Worm (Caenorhabditis elegans) whole organism, mixed stage, embryonic: ENCODE results near the gene K08H10.10.

ENCODE experiments used
- M03D4.4 ChIP-seq: sonication (generic microtip); optimal IDR thresholded peaks from 2 replicates; lab custom pipeline; 2017; ENCODE audit warnings: mild to moderate bottlenecking, missing genetic modification characterization, missing compliant biosample characterization
- bed-3 ChIP-seq: fragments of 200-800 bp; sonication (Bioruptor generic); optimal IDR thresholded peaks from 3 replicates; lab custom pipeline; 2018; ENCODE audit warnings: mild to moderate bottlenecking, missing genetic modification characterization, moderate library complexity, missing compliant biosample characterization
- blmp-1 ChIP-seq: fragments of 150-350 bp; optimal IDR thresholded peaks from 2 replicates; lab custom pipeline; 2014; ENCODE audit warnings: missing biosample characterization, missing genetic modification characterization
- ceh-39 ChIP-seq: fragments of 150-350 bp; optimal IDR thresholded peaks from 2 replicates; lab custom pipeline; 2014; ENCODE audit warnings: missing biosample characterization, missing genetic modification characterization
- ceh-43 ChIP-seq: fragments of 200-800 bp; sonication (Bioruptor generic); optimal IDR thresholded peaks from 2 replicates; lab custom pipeline; 2018; ENCODE audit warnings: mild to moderate bottlenecking, missing genetic modification characterization, moderate library complexity, missing compliant biosample characterization
- cnd-1 ChIP-seq: fragments of 200-800 bp; sonication (Bioruptor generic); optimal IDR thresholded peaks from 2 replicates; lab custom pipeline; 2018; ENCODE audit warnings: mild to moderate bottlenecking, missing genetic modification characterization, missing compliant biosample characterization
- drap-1 ChIP-seq: fragments of 200-800 bp; sonication (Bioruptor generic); optimal IDR thresholded peaks from 3 replicates; lab custom pipeline; 2018; ENCODE audit warnings: mild to moderate bottlenecking, missing genetic modification characterization, missing compliant biosample characterization
- elt-1 ChIP-seq: sonication (generic microtip); optimal IDR thresholded peaks from 2 replicates; lab custom pipeline; 2017; ENCODE audit warnings: missing genetic modification characterization, mild to moderate bottlenecking, missing compliant biosample characterization, antibody characterized with exemption, moderate library complexity, borderline replicate concordance; ENCODE audit not compliant: insufficient read depth
- elt-3 ChIP-seq: fragments of 150-350 bp; optimal IDR thresholded peaks from 2 replicates; lab custom pipeline; 2014; ENCODE audit warnings: missing biosample characterization, missing genetic modification characterization
- flh-1 ChIP-seq: fragments of 200-800 bp; sonication (Bioruptor generic); optimal IDR thresholded peaks from 2 replicates; lab custom pipeline; 2018; ENCODE audit warnings: mild to moderate bottlenecking, missing genetic modification characterization, moderate library complexity, missing compliant biosample characterization
- ham-2 ChIP-seq: fragments of 200-800 bp; sonication (Bioruptor generic); optimal IDR thresholded peaks from 2 replicates; lab custom pipeline; 2018; ENCODE audit warnings: mild to moderate bottlenecking, missing genetic modification characterization, missing compliant biosample characterization
- hlh-1 ChIP-seq: fragments of 150-350 bp; optimal IDR thresholded peaks from 2 replicates; lab custom pipeline; 2014; ENCODE audit warnings: missing biosample characterization, missing genetic modification reagents, missing genetic modification characterization
- lin-13 ChIP-seq: fragments of 150-350 bp; optimal IDR thresholded peaks from 2 replicates; lab custom pipeline; 2014; ENCODE audit warnings: missing biosample characterization, missing genetic modification characterization
- lin-32 ChIP-seq: fragments of 200-800 bp; sonication (Bioruptor generic); optimal IDR thresholded peaks from 2 replicates; lab custom pipeline; 2018; ENCODE audit warnings: mild to moderate bottlenecking, missing genetic modification characterization, missing compliant biosample characterization
- lsy-2 ChIP-seq: fragments of 150-350 bp; optimal IDR thresholded peaks from 2 replicates; lab custom pipeline; 2014; ENCODE audit warnings: missing biosample characterization, missing genetic modification characterization
- mab-5 ChIP-seq: fragments of 150-350 bp; optimal IDR thresholded peaks from 2 replicates; lab custom pipeline; 2014; ENCODE audit warnings: missing biosample characterization, missing genetic modification characterization
- mep-1 ChIP-seq: fragments of 150-350 bp; optimal IDR thresholded peaks from 2 replicates; lab custom pipeline; 2017; ENCODE audit warnings: missing biosample characterization, missing genetic modification reagents, missing genetic modification characterization, inconsistent platforms
- mls-2 ChIP-seq: sonication (generic microtip); optimal IDR thresholded peaks from 2 replicates; lab custom pipeline; 2016; ENCODE audit warnings: mild to moderate bottlenecking, missing genetic modification characterization, moderate library complexity, missing compliant biosample characterization
- nhr-2 ChIP-seq: fragments of 150-350 bp; optimal IDR thresholded peaks from 2 replicates; lab custom pipeline; 2014; ENCODE audit warnings: missing biosample characterization, missing genetic modification characterization
- nhr-237 ChIP-seq: fragments of 150-350 bp; optimal IDR thresholded peaks from 2 replicates; lab custom pipeline; 2014; ENCODE audit warnings: missing biosample characterization, missing genetic modification characterization
- nhr-28 ChIP-seq: fragments of 150-350 bp; optimal IDR thresholded peaks from 2 replicates; lab custom pipeline; 2014; ENCODE audit warnings: missing biosample characterization, missing genetic modification characterization
- pha-4 ChIP-seq: fragments of 150-350 bp; optimal IDR thresholded peaks from 2 replicates; lab custom pipeline; 2018; ENCODE audit warnings: missing biosample characterization, missing genetic modification reagents, missing genetic modification characterization
- snpc-4 ChIP-seq: fragments of 150-350 bp; optimal IDR thresholded peaks from 2 replicates; lab custom pipeline; 2014; ENCODE audit warnings: missing biosample characterization, missing genetic modification characterization
- sptf-1 ChIP-seq: sonication (generic microtip); optimal IDR thresholded peaks from 2 replicates; lab custom pipeline; 2017; ENCODE audit warnings: mild to moderate bottlenecking, missing genetic modification characterization, moderate library complexity, missing compliant biosample characterization
- tbx-8 ChIP-seq: fragments of 200-800 bp; sonication (Bioruptor generic); optimal IDR thresholded peaks from 2 replicates; lab custom pipeline; 2018; ENCODE audit warnings: mild to moderate bottlenecking, missing genetic modification characterization, moderate library complexity, missing compliant biosample characterization
- unc-120 ChIP-seq: sonication (generic microtip); optimal IDR thresholded peaks from 2 replicates; lab custom pipeline; 2017; ENCODE audit warnings: missing genetic modification characterization, missing compliant biosample characterization; ENCODE audit not compliant: poor library complexity, severe bottlenecking
- unc-39 ChIP-seq: fragments of 150-350 bp; optimal IDR thresholded peaks from 2 replicates; lab custom pipeline; 2014; ENCODE audit warnings: missing biosample characterization, missing genetic modification characterization
- unc-62 ChIP-seq: fragments of 150-350 bp; optimal IDR thresholded peaks from 2 replicates; lab custom pipeline; 2014; ENCODE audit warnings: missing biosample characterization, missing genetic modification reagents, missing genetic modification characterization
- zip-8 ChIP-seq: fragments of 150-350 bp; optimal IDR thresholded peaks from 2 replicates; lab custom pipeline; 2014; ENCODE audit warnings: missing biosample characterization, missing genetic modification characterization
- ztf-11 ChIP-seq: fragments of 150-350 bp; optimal IDR thresholded peaks from 2 replicates; lab custom pipeline; 2014; ENCODE audit warnings: missing biosample characterization, missing genetic modification characterization

K08H10.10 gene

ce11 chrV:10000760-10001159 lies at the start of gene K08H10.10:
K08H10.10 (plus strand) TSS chrV:10001060.
- TF ChIP-seq lin-32, result no peak
- TF ChIP-seq elt-1 (tag; lab: Kevin White, UChicago), result no peak
- no peak for TF ChIP-seq blmp-1 (tag; lab: Kevin White, UChicago)
- TF ChIP-seq elt-3 (tag; lab: Kevin White, UChicago), result no peak
- TF ChIP-seq zip-8 (tag; lab: Kevin White, UChicago), result no peak
- TF ChIP-seq M03D4.4 (tag; lab: Kevin White, UChicago), result no peak
- TF ChIP-seq mab-5 (tag; lab: Kevin White, UChicago), result no peak
- no peak for TF ChIP-seq cnd-1 (tag; lab: Kevin White, UChicago)
- no peak for TF ChIP-seq ztf-11 (tag; lab: Kevin White, UChicago)
- TF ChIP-seq bed-3 (GFP tag; lab: Kevin White, UChicago), result no peak
- TF ChIP-seq lsy-2 (tag; lab: Kevin White, UChicago), result no peak
- TF ChIP-seq flh-1 (GFP tag; lab: Kevin White, UChicago), result no peak
- no peak for TF ChIP-seq snpc-4 (tag; lab: Kevin White, UChicago)
- TF ChIP-seq mep-1, result no peak
- no peak for TF ChIP-seq mls-2 (tag; lab: Kevin White, UChicago)
- TF ChIP-seq ceh-43 (GFP tag; lab: Kevin White, UChicago), result no peak
- TF ChIP-seq lin-13, result no peak
- no peak for TF ChIP-seq nhr-237
- no peak for TF ChIP-seq unc-39
- TF ChIP-seq, all 35 proteins: peak for 0

ce11 chrV:9952396-9952795 lies 48.5 kb upstream of the K08H10.10 start, which contains the start of gene mam-5:
mam-5 (plus strand) TSS chrV:9952699.
- TF ChIP-seq flh-1 (GFP tag; lab: Kevin White, UChicago) (no peak), blmp-1 (tag; lab: Kevin White, UChicago) (peak; percentile 56)
- TF ChIP-seq, all 35 proteins: peak for 1

ce11 chrV:9958231-9958630 lies 42.6 kb upstream of the K08H10.10 start, which contains the start of gene anmt-3:
anmt-3 (minus strand) TSS chrV:9958331.
- TF ChIP-seq unc-39 (no peak), mab-5 (tag; lab: Kevin White, UChicago) (no peak), ham-2 (GFP tag; lab: Kevin White, UChicago) (no peak), mep-1 (no peak), drap-1 (no peak), lsy-2 (tag; lab: Kevin White, UChicago) (no peak)
- TF ChIP-seq, all 35 proteins: peak for 0

- peak; percentile 66 for TF ChIP-seq unc-120 (tag; lab: Kevin White, UChicago)
- no peak for TF ChIP-seq ceh-39 (tag; lab: Kevin White, UChicago)
- no peak for TF ChIP-seq nhr-237
- TF ChIP-seq unc-62 (GFP tag; lab: Kevin White, UChicago), result peak; percentile 66
- TF ChIP-seq nhr-2 (tag; lab: Kevin White, UChicago), result no peak
- TF ChIP-seq flh-1 (GFP tag; lab: Kevin White, UChicago), result no peak
- no peak for TF ChIP-seq mep-1
- TF ChIP-seq pha-4 (tag; lab: Kevin White, UChicago), result no peak
- peak; percentile 35 for TF ChIP-seq mab-5 (tag; lab: Kevin White, UChicago)
- no peak for TF ChIP-seq sptf-1 (tag; lab: Kevin White, UChicago)
- no peak for TF ChIP-seq mls-2 (tag; lab: Kevin White, UChicago)
- peak; percentile 98 for TF ChIP-seq hlh-1 (tag; lab: Kevin White, UChicago)
- no peak for TF ChIP-seq elt-1 (tag; lab: Kevin White, UChicago)
- TF ChIP-seq tbx-8 (GFP tag; lab: Kevin White, UChicago), result no peak
These were observed 42.2 kb upstream of the K08H10.10 start for ce11 chrV:9958654-9959053.

ce11 chrV:9960376-9960775 lies 40.5 kb upstream of the K08H10.10 start, which contains the start of gene T07C12.10:
T07C12.10 (minus strand) TSS chrV:9960476.
- TF ChIP-seq unc-120 (tag; lab: Kevin White, UChicago) (no peak), mls-2 (tag; lab: Kevin White, UChicago) (no peak), M03D4.4 (tag; lab: Kevin White, UChicago) (no peak), nhr-28 (tag; lab: Kevin White, UChicago) (no peak), hlh-1 (tag; lab: Kevin White, UChicago) (no peak), pha-4 (tag; lab: Kevin White, UChicago) (no peak), elt-3 (tag; lab: Kevin White, UChicago) (no peak), ham-2 (GFP tag; lab: Kevin White, UChicago) (no peak), lin-32 (no peak), unc-62 (GFP tag; lab: Kevin White, UChicago) (no peak)
